Worm (Caenorhabditis elegans) whole organism, young adult: ENCODE results near the gene him-5.

ENCODE experiments used
- B0261.1 ChIP-seq: sonication (generic microtip); optimal IDR thresholded peaks from 2 replicates; lab custom pipeline; 2016; ENCODE audit warnings: mild to moderate bottlenecking, missing genetic modification characterization, moderate library complexity, missing compliant biosample characterization
- C06A6.2 ChIP-seq: fragments of 200-800 bp; sonication (Bioruptor generic); conservative IDR thresholded peaks from 2 replicates; pipeline ENCODE4 v1.3.6; 2022; ENCODE audit warnings: missing genetic modification characterization, missing compliant biosample characterization
- C17E4.6 ChIP-seq: fragments of 200-800 bp; sonication (Bioruptor generic); IDR thresholded peaks from 2 replicates; pipeline ENCODE4 v1.3.6; 2022; ENCODE audit warnings: missing genetic modification reagents, missing genetic modification characterization, missing compliant biosample characterization
- F10E7.11 ChIP-seq: sonication (generic microtip); optimal IDR thresholded peaks from 2 replicates; lab custom pipeline; 2017; ENCODE audit warnings: mild to moderate bottlenecking, missing genetic modification characterization, moderate library complexity, missing compliant biosample characterization
- F37B4.10 ChIP-seq: fragments of 200-800 bp; sonication (Bioruptor generic); IDR thresholded peaks from 2 replicates; pipeline ENCODE4 v1.3.6; 2022; ENCODE audit warnings: missing genetic modification characterization, missing compliant biosample characterization
- F52B5.7 ChIP-seq: sonication (generic microtip); optimal IDR thresholded peaks from 2 replicates; lab custom pipeline; 2016; ENCODE audit warnings: mild to moderate bottlenecking, missing genetic modification characterization, missing compliant biosample characterization
- F57A8.1 ChIP-seq: fragments of 200-800 bp; sonication (Bioruptor generic); optimal IDR thresholded peaks from 2 replicates; lab custom pipeline; 2018; ENCODE audit warnings: mild to moderate bottlenecking, missing genetic modification characterization, moderate library complexity, missing compliant biosample characterization
- K11D2.4 ChIP-seq: fragments of 200-800 bp; sonication (Bioruptor generic); IDR thresholded peaks from 2 replicates; pipeline ENCODE4 v1.3.6; 2022; ENCODE audit warnings: missing genetic modification reagents, missing genetic modification characterization, missing compliant biosample characterization
- T07F8.4 ChIP-seq: sonication (generic microtip); optimal IDR thresholded peaks from 2 replicates; lab custom pipeline; 2016; ENCODE audit warnings: mild to moderate bottlenecking, missing genetic modification characterization, moderate library complexity, missing compliant biosample characterization
- Y53G8AR.9 ChIP-seq: fragments of 200-800 bp; sonication (Bioruptor generic); conservative IDR thresholded peaks from 2 replicates; pipeline ENCODE4 v1.3.6; 2022; ENCODE audit warnings: missing genetic modification reagents, missing genetic modification characterization, missing compliant biosample characterization
- aptf-2 ChIP-seq: fragments of 200-800 bp; sonication (Bioruptor generic); conservative IDR thresholded peaks from 2 replicates; pipeline ENCODE4 v1.3.6; 2022; ENCODE audit warnings: missing genetic modification reagents, missing genetic modification characterization, missing compliant biosample characterization
- cebp-1 ChIP-seq, 2 experiments: fragments of 200-800 bp in 1 of 2; sonication (Bioruptor generic) in 1 of 2; sonication (generic microtip) in 1 of 2; IDR thresholded peaks in 1 of 2; optimal IDR thresholded peaks in 1 of 2; 2 replicates each; pipeline versions ENCODE4 v1.3.6 to Lab custom; 2017 to 2022; ENCODE audit warnings: missing compliant biosample characterization in 2 of 2, missing genetic modification characterization in 2 of 2, mild to moderate bottlenecking in 1 of 2, missing genetic modification reagents in 1 of 2, moderate library complexity in 1 of 2
- cebp-2 ChIP-seq: fragments of 200-800 bp; sonication (Bioruptor generic); IDR thresholded peaks from 2 replicates; pipeline ENCODE4 v1.3.6; 2022; ENCODE audit warnings: missing genetic modification characterization, missing compliant biosample characterization
- ceh-27 ChIP-seq: fragments of 200-800 bp; sonication (Bioruptor generic); optimal IDR thresholded peaks from 2 replicates; lab custom pipeline; 2018; ENCODE audit warnings: mild to moderate bottlenecking, missing genetic modification characterization, moderate library complexity, missing compliant biosample characterization
- chd-7 ChIP-seq: sonication (generic microtip); optimal IDR thresholded peaks from 2 replicates; lab custom pipeline; 2016; ENCODE audit warnings: mild to moderate bottlenecking, missing genetic modification characterization, moderate library complexity, missing compliant biosample characterization
- dox-1 ChIP-seq: fragments of 200-800 bp; sonication (Bioruptor generic); IDR thresholded peaks from 2 replicates; pipeline ENCODE4 v1.3.6; 2022; ENCODE audit warnings: missing genetic modification reagents, missing genetic modification characterization, missing compliant biosample characterization
- dpl-1 ChIP-seq: fragments of 150-350 bp; optimal IDR thresholded peaks from 2 replicates; lab custom pipeline; 2014; ENCODE audit warnings: missing biosample characterization, missing genetic modification reagents, missing genetic modification characterization
- egrh-3 ChIP-seq: fragments of 200-800 bp; sonication (Bioruptor generic); IDR thresholded peaks from 2 replicates; pipeline ENCODE4 v1.3.6; 2022; ENCODE audit warnings: missing genetic modification reagents, missing genetic modification characterization, missing compliant biosample characterization
- fkh-3 ChIP-seq: sonication (generic microtip); optimal IDR thresholded peaks from 2 replicates; lab custom pipeline; 2016; ENCODE audit warnings: mild to moderate bottlenecking, missing genetic modification characterization, missing compliant biosample characterization
- gei-17 ChIP-seq: fragments of 200-800 bp; sonication (Bioruptor generic); optimal IDR thresholded peaks from 2 replicates; lab custom pipeline; 2018; ENCODE audit warnings: mild to moderate bottlenecking, missing genetic modification characterization, missing compliant biosample characterization
- hlh-12 ChIP-seq: sonication (generic microtip); optimal IDR thresholded peaks from 2 replicates; lab custom pipeline; 2016; ENCODE audit warnings: missing genetic modification characterization, missing compliant biosample characterization
- hlh-26 ChIP-seq: fragments of 200-800 bp; sonication (Bioruptor generic); conservative IDR thresholded peaks from 2 replicates; pipeline ENCODE4 v1.3.6; 2022; ENCODE audit warnings: missing genetic modification reagents, missing genetic modification characterization, missing compliant biosample characterization
- hmg-1.2 ChIP-seq: fragments of 200-800 bp; sonication (Bioruptor generic); IDR thresholded peaks from 2 replicates; pipeline ENCODE4 v1.3.6; 2022; ENCODE audit warnings: missing genetic modification reagents, missing genetic modification characterization, missing compliant biosample characterization
- hmg-20 ChIP-seq: fragments of 200-800 bp; sonication (Bioruptor generic); IDR thresholded peaks from 2 replicates; pipeline ENCODE4 v1.3.6; 2022; ENCODE audit warnings: missing genetic modification reagents, missing genetic modification characterization, missing compliant biosample characterization
- lin-40 ChIP-seq: sonication (generic microtip); optimal IDR thresholded peaks from 2 replicates; lab custom pipeline; 2016; ENCODE audit warnings: missing genetic modification characterization, mild to moderate bottlenecking, missing compliant biosample characterization, missing genotype, missing genetic modification reagents
- lin-54 ChIP-seq: fragments of 200-800 bp; sonication (Bioruptor generic); optimal IDR thresholded peaks from 2 replicates; lab custom pipeline; 2018; ENCODE audit warnings: mild to moderate bottlenecking, missing genetic modification characterization, missing compliant biosample characterization
- lsl-1 ChIP-seq: fragments of 200-800 bp; sonication (Bioruptor generic); optimal IDR thresholded peaks from 2 replicates; lab custom pipeline; 2018; ENCODE audit warnings: mild to moderate bottlenecking, missing genetic modification characterization, moderate library complexity, missing compliant biosample characterization
- madf-10 ChIP-seq: sonication (generic microtip); optimal IDR thresholded peaks from 2 replicates; lab custom pipeline; 2016; ENCODE audit warnings: mild to moderate bottlenecking, missing genetic modification characterization, missing compliant biosample characterization
- madf-8 ChIP-seq: fragments of 200-800 bp; sonication (Bioruptor generic); conservative IDR thresholded peaks from 2 replicates; pipeline ENCODE4 v1.3.6; 2022; ENCODE audit warnings: missing genetic modification reagents, missing genetic modification characterization, missing compliant biosample characterization
- nhr-80 ChIP-seq: sonication (generic microtip); optimal IDR thresholded peaks from 2 replicates; lab custom pipeline; 2016; ENCODE audit warnings: missing genetic modification characterization, missing compliant biosample characterization
- sea-2 ChIP-seq: fragments of 200-800 bp; sonication (Bioruptor generic); IDR thresholded peaks from 2 replicates; pipeline ENCODE4 v1.3.6; 2022; ENCODE audit warnings: missing genetic modification characterization, missing compliant biosample characterization
- snpc-3.4 ChIP-seq: sonication (generic microtip); optimal IDR thresholded peaks from 2 replicates; lab custom pipeline; 2017; ENCODE audit warnings: missing genetic modification characterization, mild to moderate bottlenecking, missing compliant biosample characterization, antibody characterized with exemption, moderate library complexity, missing genotype, missing genetic modification reagents
- somi-1 ChIP-seq: fragments of 200-800 bp; sonication (Bioruptor generic); optimal IDR thresholded peaks from 2 replicates; lab custom pipeline; 2018; ENCODE audit warnings: mild to moderate bottlenecking, missing genetic modification characterization, missing compliant biosample characterization
- tbx-9 ChIP-seq: sonication (generic microtip); optimal IDR thresholded peaks from 2 replicates; lab custom pipeline; 2016; ENCODE audit warnings: borderline replicate concordance, missing genetic modification characterization, inconsistent platforms, missing compliant biosample characterization
- unc-130 ChIP-seq: sonication (generic microtip); optimal IDR thresholded peaks from 2 replicates; lab custom pipeline; 2016; ENCODE audit warnings: missing genetic modification reagents, missing genetic modification characterization, missing compliant biosample characterization
- xnd-1 ChIP-seq: sonication (generic microtip); optimal IDR thresholded peaks from 2 replicates; lab custom pipeline; 2016; ENCODE audit warnings: missing genotype, missing genetic modification reagents, missing genetic modification characterization, missing compliant biosample characterization
- zfh-2 ChIP-seq: fragments of 200-800 bp; sonication (Bioruptor generic); conservative IDR thresholded peaks from 2 replicates; pipeline ENCODE4 v1.3.6; 2022; ENCODE audit warnings: missing genetic modification reagents, missing genetic modification characterization, missing compliant biosample characterization
- zim-3 ChIP-seq: sonication (generic microtip); optimal IDR thresholded peaks from 2 replicates; lab custom pipeline; 2017; ENCODE audit warnings: mild to moderate bottlenecking, missing genetic modification characterization, moderate library complexity, missing compliant biosample characterization
- ztf-22 ChIP-seq: fragments of 200-800 bp; sonication (Bioruptor generic); optimal IDR thresholded peaks from 2 replicates; lab custom pipeline; 2018; ENCODE audit warnings: mild to moderate bottlenecking, missing genetic modification characterization, moderate library complexity, missing compliant biosample characterization
- ztf-26 ChIP-seq: sonication (generic microtip); optimal IDR thresholded peaks from 2 replicates; lab custom pipeline; 2017; ENCODE audit warnings: missing genetic modification characterization, missing compliant biosample characterization
- ztf-3 ChIP-seq: fragments of 200-800 bp; sonication (Bioruptor generic); optimal IDR thresholded peaks from 2 replicates; lab custom pipeline; 2018; ENCODE audit warnings: mild to moderate bottlenecking, missing genetic modification characterization, missing compliant biosample characterization

him-5 gene

DNA sequence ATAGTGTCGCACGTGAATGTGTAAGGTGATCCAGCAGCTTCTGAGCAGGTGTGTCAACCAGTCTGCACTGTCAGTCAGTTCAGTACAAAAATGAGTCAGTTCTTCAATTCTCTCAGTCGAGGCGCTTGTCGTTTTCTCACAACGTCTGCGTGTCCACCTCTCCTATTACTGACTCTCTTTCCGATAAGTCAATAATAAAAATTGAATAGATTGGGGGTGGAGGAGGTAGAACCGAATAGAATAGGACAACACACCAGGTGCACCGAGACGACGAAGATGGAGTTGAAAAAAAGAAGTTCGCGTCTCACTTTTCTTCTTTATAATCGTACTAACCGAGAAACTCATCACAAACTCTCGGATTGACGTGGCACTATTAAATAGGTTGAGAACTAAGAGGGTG lies 37.6 kb downstream of the him-5 start:
- TF ChIP-seq aptf-2 (GFP tag; lab: Robert Waterston, UW) (no peak), K11D2.4 (no peak), ztf-22 (GFP tag; lab: Kevin White, UChicago) (no peak), dox-1 (GFP tag; lab: Robert Waterston, UW) (peak; percentile 37; the same call in 1 of the 2 replicates), unc-130 (GFP tag; lab: Kevin White, UChicago) (no peak), madf-8 (no peak), nhr-80 (peak; percentile 72), snpc-3.4 (tag; lab: Kevin White, UChicago) (no peak), chd-7 (tag; lab: Kevin White, UChicago) (no peak), hmg-1.2 (GFP tag; lab: Robert Waterston, UW) (peak; percentile 31; the same call in 1 of the 2 replicates)
- TF ChIP-seq, all 124 proteins: peak for 3

DNA sequence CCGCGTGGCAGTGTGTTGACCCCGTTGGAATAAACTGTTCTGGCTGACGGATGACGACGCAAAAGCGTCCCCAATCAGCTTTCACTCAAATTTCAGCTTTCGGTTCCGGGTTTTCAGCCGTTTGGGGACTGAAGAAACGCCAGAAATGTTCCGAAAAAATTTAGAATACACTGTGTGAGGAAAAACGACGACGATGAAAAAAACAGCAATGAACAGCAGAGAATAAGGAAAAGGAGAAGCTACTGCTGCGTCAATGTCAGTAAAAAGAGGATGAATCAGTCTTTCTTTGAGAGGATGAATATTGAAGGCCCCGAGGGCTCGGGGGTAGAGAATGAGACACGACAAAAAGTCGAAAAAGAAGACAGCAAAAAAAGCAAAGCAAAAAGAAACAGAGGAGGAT lies 38.6 kb downstream of the him-5 start:
- no peak for TF ChIP-seq somi-1 (GFP tag; lab: Kevin White, UChicago)
- TF ChIP-seq ceh-27 = no peak
- no peak for TF ChIP-seq zim-3
- TF ChIP-seq hmg-1.2 (GFP tag; lab: Robert Waterston, UW) = no peak
- TF ChIP-seq egrh-3 (GFP tag; lab: Robert Waterston, UW) = no peak
- TF ChIP-seq xnd-1 (tag; lab: Kevin White, UChicago) = no peak
- no peak for TF ChIP-seq Y53G8AR.9 (GFP tag; lab: Robert Waterston, UW)
- no peak for TF ChIP-seq hmg-20 (GFP tag; lab: Robert Waterston, UW)
- TF ChIP-seq cebp-2 (GFP tag; lab: Robert Waterston, UW) = no peak
- TF ChIP-seq hlh-26 = no peak
- TF ChIP-seq ztf-26 = no peak

DNA sequence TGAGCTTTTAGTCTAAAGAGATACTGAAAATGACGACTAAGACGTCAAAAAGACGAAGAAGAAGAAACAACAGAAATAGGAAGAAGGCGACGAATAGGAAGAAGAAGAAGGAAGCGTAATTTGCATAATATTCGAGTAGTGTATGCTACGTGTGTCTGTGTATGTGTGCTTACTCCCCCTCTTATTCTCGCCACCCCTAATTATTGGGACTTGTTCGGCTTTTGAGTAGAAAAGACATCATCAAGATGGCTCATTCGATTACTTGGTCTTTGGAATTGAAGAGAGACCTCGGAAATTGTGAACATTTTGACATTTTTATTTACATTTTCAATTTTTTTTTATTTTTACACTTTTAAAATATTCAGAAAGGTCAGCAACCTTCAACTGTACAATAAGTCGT lies 40.0 kb downstream of the him-5 start:
- no peak for TF ChIP-seq B0261.1 (tag; lab: Kevin White, UChicago)
- no peak for TF ChIP-seq F10E7.11 (tag; lab: Kevin White, UChicago)
- TF ChIP-seq, all 124 proteins: peak for 0

DNA sequence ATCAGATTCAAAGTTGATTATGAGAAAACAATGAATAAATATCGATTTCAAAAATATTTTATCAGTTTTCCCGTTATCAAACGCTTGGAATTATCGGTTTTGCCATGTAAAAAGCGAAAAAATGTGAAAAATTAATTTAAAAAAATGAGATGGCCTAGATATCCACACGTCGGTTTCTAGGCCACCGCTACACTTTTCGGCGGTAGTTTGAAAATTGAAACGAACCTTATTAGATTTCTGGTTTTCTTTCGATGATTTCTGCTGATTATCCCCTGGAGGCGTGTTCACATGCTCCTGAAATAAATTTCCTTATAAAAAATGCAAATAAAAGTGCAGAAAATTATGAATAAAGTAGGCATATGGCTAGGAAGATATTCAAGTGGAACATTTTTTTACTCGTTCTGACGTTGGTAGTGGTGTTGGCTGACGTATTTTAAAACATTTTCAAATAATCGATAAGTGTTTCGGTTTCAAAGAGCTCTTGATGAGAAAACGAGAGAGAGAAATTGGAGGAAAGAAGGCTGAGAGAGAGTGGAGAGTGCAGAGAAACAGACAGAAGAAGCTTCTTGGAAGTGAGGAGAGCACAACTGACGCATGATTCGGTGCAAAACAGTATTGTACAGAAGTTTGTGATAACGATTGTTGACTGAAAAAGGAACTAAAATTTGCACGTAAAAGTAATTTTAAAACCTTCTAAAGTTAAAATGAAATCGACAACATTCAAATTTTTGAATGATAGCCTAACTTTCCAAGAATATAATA lies 43.0 kb downstream of the him-5 start:
- TF ChIP-seq ztf-3 (GFP tag; lab: Kevin White, UChicago) (no peak), sea-2 (GFP tag; lab: Robert Waterston, UW) (no peak), fkh-3 (tag; lab: Kevin White, UChicago) (no peak), F37B4.10 (GFP tag; lab: Robert Waterston, UW) (no peak), C06A6.2 (GFP tag; lab: Robert Waterston, UW) (no peak), lin-40 (no peak), madf-10 (tag; lab: Kevin White, UChicago) (no peak), cebp-1 (GFP tag; IDR thresholded peaks at IDR 0.05; lab: Robert Waterston, UW) (no peak), cebp-1 (tag; optimal IDR thresholded peaks at IDR 0.05; lab: Kevin White, UChicago) (no peak), tbx-9 (tag; lab: Kevin White, UChicago) (no peak), hlh-12 (no peak), zfh-2 (no peak), aptf-2 (GFP tag; lab: Robert Waterston, UW) (no peak), Y53G8AR.9 (GFP tag; lab: Robert Waterston, UW) (no peak), gei-17 (GFP tag; lab: Kevin White, UChicago) (no peak), T07F8.4 (tag; lab: Kevin White, UChicago) (no peak), lin-54 (peak; percentile 65), snpc-3.4 (tag; lab: Kevin White, UChicago) (no peak), F52B5.7 (tag; lab: Kevin White, UChicago) (no peak), hmg-1.2 (GFP tag; lab: Robert Waterston, UW) (0 out of 2 replicates have a peak, but pooled peaks have one; percentile 17), dpl-1 (GFP tag; lab: Kevin White, UChicago) (peak; percentile 4), C17E4.6 (GFP tag; lab: Robert Waterston, UW) (no peak), lsl-1 (GFP tag; lab: Kevin White, UChicago) (peak; percentile 17), F57A8.1 (GFP tag; lab: Kevin White, UChicago) (no peak)
